Worm (Caenorhabditis elegans) whole organism, L3 larva: ENCODE results near the gene zig-4.
A peak's percentile ranks its signal among the peaks of the same experiment; 100 is the strongest.

Source experiments
- aly-2 ChIP-seq: fragments of 150-350 bp; optimal IDR thresholded peaks from 2 replicates; lab custom pipeline; 2014; ENCODE audit warnings: missing biosample characterization, missing genetic modification characterization
- ama-1 ChIP-seq: fragments of 150-350 bp; optimal IDR thresholded peaks from 2 replicates; lab custom pipeline; 2018
- ceh-28 ChIP-seq: fragments of 150-350 bp; optimal IDR thresholded peaks from 2 replicates; lab custom pipeline; 2014; ENCODE audit warnings: missing biosample characterization, missing genetic modification reagents, missing genetic modification characterization
- ceh-82 ChIP-seq: fragments of 150-350 bp; optimal IDR thresholded peaks from 2 replicates; lab custom pipeline; 2014; ENCODE audit warnings: missing biosample characterization, missing genetic modification characterization
- ceh-9 ChIP-seq: sonication (generic microtip); optimal IDR thresholded peaks from 2 replicates; lab custom pipeline; 2018; ENCODE audit warnings: missing biosample characterization, missing genetic modification characterization
- daf-12 ChIP-seq: fragments of 150-350 bp; optimal IDR thresholded peaks from 2 replicates; lab custom pipeline; 2014; ENCODE audit warnings: missing biosample characterization, missing genetic modification reagents, missing genetic modification characterization
- egl-27 ChIP-seq: sonication (generic microtip); optimal IDR thresholded peaks from 4 replicates; lab custom pipeline; 2017; ENCODE audit warnings: missing biosample characterization, missing genetic modification reagents, missing genetic modification characterization
- egl-5 ChIP-seq: fragments of 150-350 bp; optimal IDR thresholded peaks from 2 replicates; lab custom pipeline; 2017; ENCODE audit warnings: missing biosample characterization, missing genetic modification reagents, missing genetic modification characterization, inconsistent platforms
- elt-1 ChIP-seq: fragments of 150-350 bp; optimal IDR thresholded peaks from 2 replicates; lab custom pipeline; 2014; ENCODE audit warnings: missing biosample characterization, missing genetic modification characterization
- elt-2 ChIP-seq: sonication (generic microtip); optimal IDR thresholded peaks from 2 replicates; lab custom pipeline; 2016; ENCODE audit warnings: missing genetic modification reagents, mild to moderate bottlenecking, missing genetic modification characterization, missing compliant biosample characterization
- elt-3 ChIP-seq, 3 experiments: fragments of 150-350 bp in 1 of 3; sonication (generic microtip) in 2 of 3; optimal IDR thresholded peaks; 2 replicates in 2 of 3; 4 replicates in 1 of 3; lab custom pipeline; 2014 to 2017; ENCODE audit warnings: missing biosample characterization in 3 of 3, missing genetic modification characterization in 3 of 3
- eor-1 ChIP-seq, 2 experiments: fragments of 150-350 bp; optimal IDR thresholded peaks; 2 replicates each; lab custom pipeline; 2014 to 2018; ENCODE audit warnings: missing biosample characterization in 2 of 2, missing genetic modification characterization in 2 of 2
- fkh-10 ChIP-seq: sonication (generic microtip); optimal IDR thresholded peaks from 2 replicates; lab custom pipeline; 2017; ENCODE audit warnings: missing biosample characterization, missing genetic modification reagents, missing genetic modification characterization
- fkh-2 ChIP-seq: fragments of 150-350 bp; optimal IDR thresholded peaks from 2 replicates; lab custom pipeline; 2014; ENCODE audit warnings: missing biosample characterization, missing genetic modification reagents, missing genetic modification characterization
- fos-1 ChIP-seq: fragments of 150-350 bp; optimal IDR thresholded peaks from 2 replicates; lab custom pipeline; 2014; ENCODE audit warnings: missing biosample characterization, missing genetic modification characterization
- lin-15B ChIP-seq: fragments of 150-350 bp; optimal IDR thresholded peaks from 2 replicates; lab custom pipeline; 2014; ENCODE audit warnings: missing biosample characterization, missing genetic modification characterization
- lsy-12 ChIP-seq: sonication (generic microtip); optimal IDR thresholded peaks from 2 replicates; lab custom pipeline; 2016; ENCODE audit warnings: mild to moderate bottlenecking, missing genetic modification characterization, missing compliant biosample characterization
- mml-1 ChIP-seq: fragments of 150-350 bp; sonication (generic microtip); optimal IDR thresholded peaks from 3 replicates; lab custom pipeline; 2014; ENCODE audit warnings: missing biosample characterization, missing genetic modification characterization
- nfya-1 ChIP-seq: sonication (generic microtip); optimal IDR thresholded peaks from 2 replicates; lab custom pipeline; 2017; ENCODE audit warnings: missing genetic modification characterization, mild to moderate bottlenecking, missing compliant biosample characterization, antibody characterized with exemption, moderate library complexity; ENCODE audit not compliant: insufficient read depth
- nhr-12 ChIP-seq: fragments of 150-350 bp; optimal IDR thresholded peaks from 2 replicates; lab custom pipeline; 2014; ENCODE audit warnings: missing biosample characterization, missing genetic modification characterization
- nhr-237 ChIP-seq: fragments of 150-350 bp; optimal IDR thresholded peaks from 2 replicates; lab custom pipeline; 2014; ENCODE audit warnings: missing biosample characterization, missing genetic modification characterization
- nhr-25 ChIP-seq: sonication (generic microtip); optimal IDR thresholded peaks from 2 replicates; lab custom pipeline; 2017; ENCODE audit warnings: missing biosample characterization, missing genetic modification characterization
- nhr-28 ChIP-seq: fragments of 150-350 bp; optimal IDR thresholded peaks from 2 replicates; lab custom pipeline; 2014; ENCODE audit warnings: missing biosample characterization, missing genetic modification characterization
- nhr-43 ChIP-seq: sonication (generic microtip); optimal IDR thresholded peaks from 2 replicates; lab custom pipeline; 2016; ENCODE audit warnings: mild to moderate bottlenecking, missing genetic modification characterization, missing compliant biosample characterization; ENCODE audit not compliant: poor library complexity, severe bottlenecking
- nhr-67 ChIP-seq: fragments of 150-350 bp; optimal IDR thresholded peaks from 2 replicates; lab custom pipeline; 2014; ENCODE audit warnings: missing biosample characterization, missing genetic modification characterization
- nhr-76 ChIP-seq: fragments of 150-350 bp; sonication (generic microtip); optimal IDR thresholded peaks from 5 replicates; lab custom pipeline; 2014; ENCODE audit warnings: missing biosample characterization, missing genetic modification characterization
- nhr-77 ChIP-seq: fragments of 150-350 bp; optimal IDR thresholded peaks from 2 replicates; lab custom pipeline; 2014; ENCODE audit warnings: missing biosample characterization, missing genetic modification characterization
- pha-4 ChIP-seq: fragments of 150-350 bp; optimal IDR thresholded peaks from 2 replicates; lab custom pipeline; 2014; ENCODE audit warnings: missing biosample characterization, missing genetic modification reagents, missing genetic modification characterization
- sea-2 ChIP-seq: fragments of 150-350 bp; sonication (generic microtip); optimal IDR thresholded peaks from 4 replicates; lab custom pipeline; 2014; ENCODE audit warnings: missing biosample characterization, missing genetic modification reagents, missing genetic modification characterization
- snpc-4 ChIP-seq: fragments of 150-350 bp; optimal IDR thresholded peaks from 2 replicates; lab custom pipeline; 2014; ENCODE audit warnings: missing biosample characterization, missing genetic modification characterization
- tbx-2 ChIP-seq: sonication (generic microtip); optimal IDR thresholded peaks from 2 replicates; lab custom pipeline; 2016; ENCODE audit warnings: mild to moderate bottlenecking, missing genetic modification characterization, missing compliant biosample characterization
- unc-62 ChIP-seq: fragments of 150-350 bp; sonication (generic microtip); optimal IDR thresholded peaks from 4 replicates; lab custom pipeline; 2014; ENCODE audit warnings: missing biosample characterization, missing genetic modification reagents, missing genetic modification characterization
- ztf-4 ChIP-seq: fragments of 150-350 bp; optimal IDR thresholded peaks from 2 replicates; lab custom pipeline; 2014; ENCODE audit warnings: missing biosample characterization, missing genetic modification characterization

zig-4 gene

ce11 chrX:7925134-7925533 is at the start of gene zig-4:
Gene zig-4, plus strand, starts transcription at chrX:7925434.
- TF ChIP-seq ztf-4 (tag; lab: Kevin White, UChicago) = no peak

ce11 chrX:7875854-7876253 is 49.4 kb upstream of the zig-4 start, which contains the start of gene cca-1:
Gene cca-1, minus strand, starts transcription at chrX:7875954.
- no peak for TF ChIP-seq lsy-12 (tag; lab: Kevin White, UChicago)
- TF ChIP-seq ama-1 = no peak
- TF ChIP-seq eor-1 (tag; optimal IDR thresholded peaks at IDR 0.05; lab: Kevin White, UChicago) = no peak
- no peak for TF ChIP-seq ceh-82 (tag; lab: Kevin White, UChicago)
- no peak for TF ChIP-seq nhr-67 (tag; lab: Kevin White, UChicago)
- TF ChIP-seq elt-2 (tag; lab: Kevin White, UChicago) = no peak
- no peak for TF ChIP-seq tbx-2 (tag; lab: Kevin White, UChicago)
- TF ChIP-seq sea-2 (GFP tag; lab: Kevin White, UChicago) = no peak
- no peak for TF ChIP-seq aly-2 (tag; lab: Kevin White, UChicago)
- TF ChIP-seq unc-62 (GFP tag; lab: Kevin White, UChicago) = no peak
- no peak for TF ChIP-seq egl-27 (tag; lab: Kevin White, UChicago)
- TF ChIP-seq, all 47 proteins: peak for 0

DNA sequence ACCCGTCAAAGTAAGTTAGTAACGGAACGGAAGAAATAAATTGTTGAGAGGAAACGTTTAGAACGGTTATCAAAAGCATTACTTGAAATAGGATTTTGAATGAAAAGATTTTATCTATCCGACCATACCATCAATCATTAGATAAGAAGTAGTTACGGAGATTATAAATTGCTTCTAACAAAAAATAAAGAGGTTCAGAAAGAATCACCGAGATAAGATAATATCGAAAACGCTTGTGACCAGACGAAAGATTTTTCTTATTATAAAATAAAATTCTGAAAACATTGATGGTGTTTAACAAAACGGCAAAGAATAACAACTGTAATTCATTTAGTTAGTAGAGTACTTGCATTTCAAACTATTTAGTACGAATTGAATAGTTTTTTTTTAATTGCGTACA is 44.4 kb upstream of the zig-4 start, which contains the start of gene C39D10.8:
TSS of gene C39D10.8 (minus strand) at position 101 of the 400 bp plus-strand sequence.
- TF ChIP-seq nhr-237 (tag; lab: Kevin White, UChicago) (no peak), lin-15B (tag; lab: Kevin White, UChicago) (no peak), ceh-28 (tag; lab: Kevin White, UChicago) (peak; percentile 53), elt-1 (tag; lab: Kevin White, UChicago) (peak; percentile 48), elt-3 (tag; optimal IDR thresholded peaks at IDR 0.05; lab: Kevin White, UChicago) (peak in 1 of 3 experiments; percentile 6)
- TF ChIP-seq, all 47 proteins: peak for 3

- no peak for TF ChIP-seq nhr-76 (tag; lab: Kevin White, UChicago)
- no peak for TF ChIP-seq nhr-25 (tag; lab: Kevin White, UChicago)
- no peak for TF ChIP-seq fkh-2 (tag; lab: Kevin White, UChicago)
- no peak for TF ChIP-seq fos-1
- no peak for TF ChIP-seq nhr-43 (tag; lab: Kevin White, UChicago)
- no peak for TF ChIP-seq snpc-4 (tag; lab: Kevin White, UChicago)
- TF ChIP-seq ceh-9 (tag; lab: Kevin White, UChicago) = no peak
- no peak for TF ChIP-seq nhr-28 (tag; lab: Kevin White, UChicago)
- TF ChIP-seq fkh-10 (GFP tag; lab: Kevin White, UChicago) = no peak
- TF ChIP-seq egl-27 (tag; lab: Kevin White, UChicago) = no peak
- no peak for TF ChIP-seq aly-2 (tag; lab: Kevin White, UChicago)
- no peak for TF ChIP-seq nhr-12 (tag; lab: Kevin White, UChicago)
- TF ChIP-seq egl-5 (tag; lab: Kevin White, UChicago) = no peak
- TF ChIP-seq mml-1 (tag; lab: Kevin White, UChicago) = no peak
- TF ChIP-seq ceh-82 (tag; lab: Kevin White, UChicago) = no peak
- no peak for TF ChIP-seq nhr-237 (tag; lab: Kevin White, UChicago)
- TF ChIP-seq elt-3 (tag; optimal IDR thresholded peaks at IDR 0.05; lab: Kevin White, UChicago) = no peak
- no peak for TF ChIP-seq ztf-4 (tag; lab: Kevin White, UChicago)
- no peak for TF ChIP-seq eor-1 (tag; optimal IDR thresholded peaks at IDR 0.05; lab: Kevin White, UChicago)
- TF ChIP-seq, all 47 proteins: peak for 0
Observed at ce11 chrX:7881307-7881706, 43.9 kb upstream of the zig-4 start.

DNA sequence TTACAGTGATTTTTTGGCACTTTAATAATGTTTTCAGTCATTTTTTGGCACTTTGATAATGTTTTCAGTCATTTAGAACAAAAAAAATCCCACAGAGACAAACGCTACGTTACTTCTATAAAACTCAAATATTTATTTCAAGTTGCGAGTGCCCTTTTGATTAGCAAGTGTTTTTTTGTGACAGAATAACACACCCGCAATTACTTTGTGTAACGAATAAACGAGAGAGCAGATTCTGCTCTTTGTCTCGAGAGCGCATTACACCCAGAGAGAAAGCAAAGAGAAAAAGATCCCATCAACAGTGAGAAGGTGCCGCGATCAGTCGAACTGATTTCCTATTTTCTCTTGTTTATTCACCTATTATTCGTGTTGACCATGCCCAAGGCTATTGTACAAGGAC is 41.2 kb upstream of the zig-4 start, which contains the start of gene pcyt-2.2:
TSS of gene pcyt-2.2 (plus strand) at position 301 of the 400 bp plus-strand sequence.
- TF ChIP-seq daf-12 = no peak
- no peak for TF ChIP-seq nhr-12 (tag; lab: Kevin White, UChicago)
- no peak for TF ChIP-seq pha-4 (tag; lab: Kevin White, UChicago)
- TF ChIP-seq, all 47 proteins: peak for 0

- TF ChIP-seq egl-5 (tag; lab: Kevin White, UChicago) = no peak
- TF ChIP-seq nfya-1 = no peak
- TF ChIP-seq ceh-82 (tag; lab: Kevin White, UChicago) = no peak
- TF ChIP-seq sea-2 (GFP tag; lab: Kevin White, UChicago) = no peak
- TF ChIP-seq aly-2 (tag; lab: Kevin White, UChicago) = no peak
- TF ChIP-seq daf-12 = no peak
- TF ChIP-seq nhr-77 (tag; lab: Kevin White, UChicago) = no peak
- no peak for TF ChIP-seq ceh-9 (tag; lab: Kevin White, UChicago)
Observed at ce11 chrX:7886200-7886599, 39.0 kb upstream of the zig-4 start.
